Worm (Caenorhabditis elegans) whole organism, L3 larva: ENCODE data around the gene R11E3.2.

Experiments used
- R02D3.7 ChIP-seq: fragments of 150-350 bp; optimal IDR thresholded peaks from 2 replicates; lab custom pipeline; 2014; ENCODE audit warnings: missing biosample characterization, missing genetic modification characterization
- ZK546.5 ChIP-seq: sonication (generic microtip); optimal IDR thresholded peaks from 2 replicates; lab custom pipeline; 2017; ENCODE audit warnings: missing biosample characterization, missing genetic modification characterization
- ceh-16 ChIP-seq: sonication (generic microtip); optimal IDR thresholded peaks from 2 replicates; lab custom pipeline; 2017; ENCODE audit warnings: missing biosample characterization, missing genetic modification characterization
- ceh-28 ChIP-seq: fragments of 150-350 bp; optimal IDR thresholded peaks from 2 replicates; lab custom pipeline; 2014; ENCODE audit warnings: missing biosample characterization, missing genetic modification reagents, missing genetic modification characterization
- ceh-82 ChIP-seq: fragments of 150-350 bp; optimal IDR thresholded peaks from 2 replicates; lab custom pipeline; 2014; ENCODE audit warnings: missing biosample characterization, missing genetic modification characterization
- daf-12 ChIP-seq: fragments of 150-350 bp; optimal IDR thresholded peaks from 2 replicates; lab custom pipeline; 2014; ENCODE audit warnings: missing biosample characterization, missing genetic modification reagents, missing genetic modification characterization
- egl-5 ChIP-seq: fragments of 150-350 bp; optimal IDR thresholded peaks from 2 replicates; lab custom pipeline; 2017; ENCODE audit warnings: missing biosample characterization, missing genetic modification reagents, missing genetic modification characterization, inconsistent platforms
- elt-2 ChIP-seq: sonication (generic microtip); optimal IDR thresholded peaks from 2 replicates; lab custom pipeline; 2016; ENCODE audit warnings: missing genetic modification reagents, mild to moderate bottlenecking, missing genetic modification characterization, missing compliant biosample characterization
- eor-1 ChIP-seq, 2 experiments: fragments of 150-350 bp; optimal IDR thresholded peaks; 2 replicates each; lab custom pipeline; 2014 to 2018; ENCODE audit warnings: missing biosample characterization in 2 of 2, missing genetic modification characterization in 2 of 2
- fkh-2 ChIP-seq: fragments of 150-350 bp; optimal IDR thresholded peaks from 2 replicates; lab custom pipeline; 2014; ENCODE audit warnings: missing biosample characterization, missing genetic modification reagents, missing genetic modification characterization
- hmg-11 ChIP-seq: sonication (generic microtip); optimal IDR thresholded peaks from 2 replicates; lab custom pipeline; 2016; ENCODE audit warnings: missing genetic modification characterization, missing compliant biosample characterization
- jun-1 ChIP-seq: fragments of 150-350 bp; optimal IDR thresholded peaks from 2 replicates; lab custom pipeline; 2014; ENCODE audit warnings: missing biosample characterization, missing genetic modification reagents, missing genetic modification characterization
- lin-15B ChIP-seq: fragments of 150-350 bp; optimal IDR thresholded peaks from 2 replicates; lab custom pipeline; 2014; ENCODE audit warnings: missing biosample characterization, missing genetic modification characterization
- lsy-12 ChIP-seq: sonication (generic microtip); optimal IDR thresholded peaks from 2 replicates; lab custom pipeline; 2016; ENCODE audit warnings: mild to moderate bottlenecking, missing genetic modification characterization, missing compliant biosample characterization
- mdl-1 ChIP-seq: fragments of 150-350 bp; optimal IDR thresholded peaks from 2 replicates; lab custom pipeline; 2014; ENCODE audit warnings: missing biosample characterization, missing genetic modification characterization
- mml-1 ChIP-seq: fragments of 150-350 bp; sonication (generic microtip); optimal IDR thresholded peaks from 3 replicates; lab custom pipeline; 2014; ENCODE audit warnings: missing biosample characterization, missing genetic modification characterization
- nfya-1 ChIP-seq: sonication (generic microtip); optimal IDR thresholded peaks from 2 replicates; lab custom pipeline; 2017; ENCODE audit warnings: missing genetic modification characterization, mild to moderate bottlenecking, missing compliant biosample characterization, antibody characterized with exemption, moderate library complexity; ENCODE audit not compliant: insufficient read depth
- nhr-11 ChIP-seq: fragments of 150-350 bp; optimal IDR thresholded peaks from 2 replicates; lab custom pipeline; 2014; ENCODE audit warnings: missing biosample characterization, missing genetic modification characterization
- nhr-23 ChIP-seq: fragments of 150-350 bp; optimal IDR thresholded peaks from 2 replicates; lab custom pipeline; 2014; ENCODE audit warnings: missing biosample characterization, missing genetic modification reagents, missing genetic modification characterization
- nhr-237 ChIP-seq: fragments of 150-350 bp; optimal IDR thresholded peaks from 2 replicates; lab custom pipeline; 2014; ENCODE audit warnings: missing biosample characterization, missing genetic modification characterization
- nhr-25 ChIP-seq: sonication (generic microtip); optimal IDR thresholded peaks from 2 replicates; lab custom pipeline; 2017; ENCODE audit warnings: missing biosample characterization, missing genetic modification characterization
- nhr-43 ChIP-seq: sonication (generic microtip); optimal IDR thresholded peaks from 2 replicates; lab custom pipeline; 2016; ENCODE audit warnings: mild to moderate bottlenecking, missing genetic modification characterization, missing compliant biosample characterization; ENCODE audit not compliant: poor library complexity, severe bottlenecking
- nhr-67 ChIP-seq: fragments of 150-350 bp; optimal IDR thresholded peaks from 2 replicates; lab custom pipeline; 2014; ENCODE audit warnings: missing biosample characterization, missing genetic modification characterization
- nhr-77 ChIP-seq: fragments of 150-350 bp; optimal IDR thresholded peaks from 2 replicates; lab custom pipeline; 2014; ENCODE audit warnings: missing biosample characterization, missing genetic modification characterization
- pha-4 ChIP-seq: fragments of 150-350 bp; optimal IDR thresholded peaks from 2 replicates; lab custom pipeline; 2014; ENCODE audit warnings: missing biosample characterization, missing genetic modification reagents, missing genetic modification characterization
- pqm-1 ChIP-seq: fragments of 150-350 bp; optimal IDR thresholded peaks from 2 replicates; lab custom pipeline; 2017; ENCODE audit warnings: missing biosample characterization, missing genetic modification characterization, inconsistent platforms
- sea-2 ChIP-seq: fragments of 150-350 bp; sonication (generic microtip); optimal IDR thresholded peaks from 4 replicates; lab custom pipeline; 2014; ENCODE audit warnings: missing biosample characterization, missing genetic modification reagents, missing genetic modification characterization
- skn-1 ChIP-seq: fragments of 150-350 bp; optimal IDR thresholded peaks from 2 replicates; lab custom pipeline; 2014; ENCODE audit warnings: missing biosample characterization, missing genetic modification characterization
- snpc-4 ChIP-seq: fragments of 150-350 bp; optimal IDR thresholded peaks from 2 replicates; lab custom pipeline; 2014; ENCODE audit warnings: missing biosample characterization, missing genetic modification characterization
- tbx-2 ChIP-seq: sonication (generic microtip); optimal IDR thresholded peaks from 2 replicates; lab custom pipeline; 2016; ENCODE audit warnings: mild to moderate bottlenecking, missing genetic modification characterization, missing compliant biosample characterization
- unc-39 ChIP-seq: sonication (generic microtip); optimal IDR thresholded peaks from 4 replicates; lab custom pipeline; 2017; ENCODE audit warnings: missing biosample characterization, missing genetic modification characterization
- unc-62 ChIP-seq: fragments of 150-350 bp; sonication (generic microtip); optimal IDR thresholded peaks from 4 replicates; lab custom pipeline; 2014; ENCODE audit warnings: missing biosample characterization, missing genetic modification reagents, missing genetic modification characterization
- ztf-11 ChIP-seq: fragments of 150-350 bp; optimal IDR thresholded peaks from 2 replicates; lab custom pipeline; 2014; ENCODE audit warnings: missing biosample characterization, missing genetic modification characterization
- ztf-4 ChIP-seq: fragments of 150-350 bp; optimal IDR thresholded peaks from 2 replicates; lab custom pipeline; 2014; ENCODE audit warnings: missing biosample characterization, missing genetic modification characterization

Gene R11E3.2

ce11 chrIV:4771792-4772191 is at the start of gene R11E3.2:
TSS of gene R11E3.2 (plus strand) at chrIV:4772092.
- TF ChIP-seq lsy-12 (tag; lab: Kevin White, UChicago) (no peak), unc-39 (tag; lab: Kevin White, UChicago) (no peak), daf-12 (tag; lab: Kevin White, UChicago) (no peak), ztf-11 (tag; lab: Kevin White, UChicago) (no peak), ceh-16 (no peak), ZK546.5 (tag; lab: Kevin White, UChicago) (no peak), mdl-1 (tag; lab: Kevin White, UChicago) (no peak), sea-2 (GFP tag; lab: Kevin White, UChicago) (no peak), nhr-67 (tag; lab: Kevin White, UChicago) (no peak), elt-2 (tag; lab: Kevin White, UChicago) (no peak)

ce11 chrIV:4723687-4724086 is 48.2 kb upstream of the R11E3.2 start:
- no peak for TF ChIP-seq R02D3.7 (tag; lab: Kevin White, UChicago)
- TF ChIP-seq ceh-82 (tag; lab: Kevin White, UChicago) = no peak
- TF ChIP-seq skn-1 = no peak
- no peak for TF ChIP-seq pqm-1 (tag; lab: Kevin White, UChicago)
- no peak for TF ChIP-seq unc-62 (GFP tag; lab: Kevin White, UChicago)
- TF ChIP-seq mml-1 (tag; lab: Kevin White, UChicago) = no peak
- TF ChIP-seq ztf-4 (tag; lab: Kevin White, UChicago) = no peak
- TF ChIP-seq daf-12 (tag; lab: Kevin White, UChicago) = no peak
- TF ChIP-seq eor-1 (tag; optimal IDR thresholded peaks at IDR 0.05; lab: Kevin White, UChicago) = no peak
- no peak for TF ChIP-seq nhr-237 (tag; lab: Kevin White, UChicago)
- TF ChIP-seq fkh-2 = no peak
- no peak for TF ChIP-seq egl-5 (tag; lab: Kevin White, UChicago)
- no peak for TF ChIP-seq hmg-11 (tag; lab: Kevin White, UChicago)
- TF ChIP-seq ceh-16 = no peak

- no peak for TF ChIP-seq ceh-16
These were observed 47.3 kb upstream of the R11E3.2 start, which contains the start of gene K08F11.1 for ce11 chrIV:4724562-4724961. TSS of gene K08F11.1 (plus strand) at chrIV:4724862.

ce11 chrIV:4725478-4725920 is 46.4 kb upstream of the R11E3.2 start:
- TF ChIP-seq lin-15B (tag; lab: Kevin White, UChicago) (peak; percentile 60), nhr-11 (tag; lab: Kevin White, UChicago) (peak; percentile 77), R02D3.7 (tag; lab: Kevin White, UChicago) (peak; percentile 76), nhr-43 (peak; percentile 64), ceh-28 (tag; lab: Kevin White, UChicago) (peak; percentile 70), ztf-4 (tag; lab: Kevin White, UChicago) (peak; percentile 0), tbx-2 (peak; percentile 77), nfya-1 (tag; lab: Kevin White, UChicago) (peak; percentile 58), nhr-25 (tag; lab: Kevin White, UChicago) (peak; percentile 43), pha-4 (tag; lab: Kevin White, UChicago) (peak; percentile 6), nhr-23 (peak; percentile 73), ZK546.5 (tag; lab: Kevin White, UChicago) (peak; percentile 60), lsy-12 (tag; lab: Kevin White, UChicago) (peak; percentile 88), elt-2 (tag; lab: Kevin White, UChicago) (peak; percentile 73), nhr-77 (tag; lab: Kevin White, UChicago) (peak; percentile 37), hmg-11 (tag; lab: Kevin White, UChicago) (peak; percentile 7)

- TF ChIP-seq nhr-77 (tag; lab: Kevin White, UChicago) = peak; percentile 60
- TF ChIP-seq jun-1 = peak; percentile 10
- TF ChIP-seq ZK546.5 (tag; lab: Kevin White, UChicago) = peak; percentile 46
- TF ChIP-seq ceh-82 (tag; lab: Kevin White, UChicago) = peak; percentile 10
- peak; percentile 88 for TF ChIP-seq nhr-43
- peak; percentile 51 for TF ChIP-seq nhr-25 (tag; lab: Kevin White, UChicago)
- peak; percentile 73 for TF ChIP-seq nhr-11 (tag; lab: Kevin White, UChicago)
- peak; percentile 88 for TF ChIP-seq tbx-2
- peak; percentile 22 for TF ChIP-seq pha-4 (tag; lab: Kevin White, UChicago)
- peak; percentile 84 for TF ChIP-seq R02D3.7 (tag; lab: Kevin White, UChicago)
- TF ChIP-seq ceh-28 (tag; lab: Kevin White, UChicago) = peak; percentile 40
- TF ChIP-seq lin-15B (tag; lab: Kevin White, UChicago) = peak; percentile 84
- TF ChIP-seq nfya-1 (tag; lab: Kevin White, UChicago) = peak; percentile 72
- TF ChIP-seq elt-2 (tag; lab: Kevin White, UChicago) = peak; percentile 79
- TF ChIP-seq snpc-4 (tag; lab: Kevin White, UChicago) = peak; percentile 54
- peak; percentile 92 for TF ChIP-seq lsy-12 (tag; lab: Kevin White, UChicago)
- peak; percentile 83 for TF ChIP-seq nhr-23
These were observed 44.0 kb upstream of the R11E3.2 start for ce11 chrIV:4727935-4728334.
